Worm (Caenorhabditis elegans) whole organism, early embryonic: ENCODE measurements around the gene sru-25.

Experiments used
- B0310.2 ChIP-seq: sonication (generic microtip); optimal IDR thresholded peaks from 2 replicates; lab custom pipeline; 2016; ENCODE audit warnings: mild to moderate bottlenecking, missing genetic modification characterization, missing compliant biosample characterization
- F13C5.2 ChIP-seq: sonication (generic microtip); optimal IDR thresholded peaks from 2 replicates; lab custom pipeline; 2017; ENCODE audit warnings: mild to moderate bottlenecking, missing genetic modification characterization, inconsistent platforms, missing compliant biosample characterization
- aly-1 ChIP-seq: sonication (generic microtip); optimal IDR thresholded peaks from 2 replicates; lab custom pipeline; 2016; ENCODE audit warnings: missing genetic modification characterization, missing compliant biosample characterization
- ama-1 ChIP-seq: fragments of 150-350 bp; optimal IDR thresholded peaks from 2 replicates; lab custom pipeline; 2014
- ceh-13 ChIP-seq: fragments of 200-800 bp; sonication (Bioruptor generic); optimal IDR thresholded peaks from 2 replicates; lab custom pipeline; 2018; ENCODE audit warnings: mild to moderate bottlenecking, missing genetic modification characterization, missing compliant biosample characterization
- ceh-36 ChIP-seq: sonication (generic microtip); optimal IDR thresholded peaks from 2 replicates; lab custom pipeline; 2016; ENCODE audit warnings: missing genetic modification characterization, inconsistent platforms, missing compliant biosample characterization
- ets-7 ChIP-seq: sonication (generic microtip); optimal IDR thresholded peaks from 2 replicates; lab custom pipeline; 2016; ENCODE audit warnings: missing genotype, missing genetic modification characterization, missing compliant biosample characterization
- flt-1 ChIP-seq: fragments of 200-800 bp; sonication (Bioruptor generic); IDR thresholded peaks from 2 replicates; pipeline ENCODE4 v1.3.6; 2022; ENCODE audit warnings: missing genetic modification characterization, missing compliant biosample characterization
- hmbx-1 ChIP-seq: sonication (generic microtip); optimal IDR thresholded peaks from 2 replicates; lab custom pipeline; 2016; ENCODE audit warnings: mild to moderate bottlenecking, missing genetic modification characterization, missing compliant biosample characterization
- hmg-4 ChIP-seq: fragments of 200-800 bp; sonication (Bioruptor generic); optimal IDR thresholded peaks from 2 replicates; lab custom pipeline; 2018; ENCODE audit warnings: mild to moderate bottlenecking, missing genetic modification characterization, missing compliant biosample characterization
- hnd-1 ChIP-seq: sonication (generic microtip); optimal IDR thresholded peaks from 2 replicates; lab custom pipeline; 2016; ENCODE audit warnings: missing genetic modification characterization, missing compliant biosample characterization
- pes-1 ChIP-seq: fragments of 200-800 bp; sonication (Bioruptor generic); IDR thresholded peaks from 2 replicates; pipeline ENCODE4 v1.3.6; 2022; ENCODE audit warnings: missing genetic modification reagents, missing genetic modification characterization, missing compliant biosample characterization
- scrt-1 ChIP-seq: fragments of 200-800 bp; sonication (Bioruptor generic); IDR thresholded peaks from 2 replicates; pipeline ENCODE4 v1.3.6; 2022; ENCODE audit warnings: missing genetic modification characterization, missing compliant biosample characterization
- sea-1 ChIP-seq: fragments of 200-800 bp; sonication (Bioruptor generic); conservative IDR thresholded peaks from 2 replicates; pipeline ENCODE4 v1.3.6; 2022; ENCODE audit warnings: missing genetic modification characterization, missing compliant biosample characterization
- tbx-11 ChIP-seq: fragments of 200-800 bp; sonication (Bioruptor generic); IDR thresholded peaks from 2 replicates; pipeline ENCODE4 v1.3.6; 2022; ENCODE audit warnings: missing genetic modification characterization, missing compliant biosample characterization
- tbx-37 ChIP-seq: fragments of 200-800 bp; sonication (Bioruptor generic); conservative IDR thresholded peaks from 2 replicates; pipeline ENCODE4 v1.3.6; 2022; ENCODE audit warnings: missing genetic modification reagents, missing genetic modification characterization, missing compliant biosample characterization
- tra-4 ChIP-seq: sonication (generic microtip); optimal IDR thresholded peaks from 2 replicates; lab custom pipeline; 2017; ENCODE audit warnings: missing genetic modification characterization, missing compliant biosample characterization

sru-25 gene

ce11 chrV:667459-667858, 6.7 kb downstream of the sru-25 start, which contains the start of gene nhr-180:
nhr-180 (minus strand) TSS chrV:667510.
- TF ChIP-seq F13C5.2 (tag; lab: Kevin White, UChicago): no peak
- no peak for TF ChIP-seq tbx-11
- no peak for TF ChIP-seq hmbx-1 (tag; lab: Kevin White, UChicago)
- TF ChIP-seq B0310.2 (tag; lab: Kevin White, UChicago): no peak
- TF ChIP-seq ama-1 (lab: Kevin White, UChicago): no peak
- TF ChIP-seq ceh-13 (GFP tag; lab: Kevin White, UChicago): no peak
- TF ChIP-seq aly-1: no peak
- TF ChIP-seq hmg-4 (GFP tag; lab: Kevin White, UChicago): no peak
- no peak for TF ChIP-seq ceh-36 (tag; lab: Kevin White, UChicago)

- TF ChIP-seq ets-7 (tag; lab: Kevin White, UChicago): no peak
- TF ChIP-seq hmbx-1 (tag; lab: Kevin White, UChicago): no peak
- TF ChIP-seq flt-1 (GFP tag; lab: Robert Waterston, UW): no peak
- TF ChIP-seq B0310.2 (tag; lab: Kevin White, UChicago): no peak
- TF ChIP-seq aly-1: no peak
- no peak for TF ChIP-seq sea-1
- TF ChIP-seq tra-4: no peak
- TF ChIP-seq F13C5.2 (tag; lab: Kevin White, UChicago): no peak
- no peak for TF ChIP-seq ama-1 (lab: Kevin White, UChicago)
- TF ChIP-seq ceh-13 (GFP tag; lab: Kevin White, UChicago): no peak
Measured at ce11 chrV:664337-664847, 9.7 kb downstream of the sru-25 start, which contains the start of the genes F31F4.11 and srh-266. F31F4.11 (minus strand) TSS chrV:664437. srh-266 (plus strand) TSS chrV:664797.

DNA sequence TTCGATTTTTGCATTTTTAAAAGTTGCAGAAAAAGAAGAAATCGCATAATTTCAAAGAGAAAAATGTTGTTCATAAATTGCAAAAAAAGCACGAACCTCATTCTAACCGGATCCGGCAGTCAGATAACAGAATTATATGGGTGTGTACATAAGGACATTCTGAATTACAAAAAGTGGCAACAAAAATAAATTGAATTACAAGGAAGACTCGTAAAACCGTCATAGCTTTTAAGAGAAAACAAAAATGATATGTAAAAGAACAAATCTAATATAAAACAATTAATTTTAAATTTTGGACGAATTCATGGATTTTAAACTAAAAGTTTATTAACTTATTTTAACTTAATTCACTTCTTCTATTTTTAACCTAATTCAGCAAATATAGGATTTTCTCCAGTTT, 13.9 kb downstream of the sru-25 start, which contains the start of gene F31F4.17:
TSS of gene F31F4.17 (minus strand) at position 101 of the 400 bp plus-strand sequence.
- TF ChIP-seq tra-4: no peak
- TF ChIP-seq hmg-4 (GFP tag; lab: Kevin White, UChicago): no peak
- TF ChIP-seq B0310.2 (tag; lab: Kevin White, UChicago): no peak
- no peak for TF ChIP-seq F13C5.2 (tag; lab: Kevin White, UChicago)
- no peak for TF ChIP-seq tbx-11
- TF ChIP-seq ceh-13 (GFP tag; lab: Kevin White, UChicago): no peak
- no peak for TF ChIP-seq flt-1 (GFP tag; lab: Robert Waterston, UW)
- no peak for TF ChIP-seq ceh-36 (tag; lab: Kevin White, UChicago)
- no peak for TF ChIP-seq scrt-1 (GFP tag; lab: Robert Waterston, UW)
- no peak for TF ChIP-seq tbx-37 (GFP tag; lab: Robert Waterston, UW)

DNA sequence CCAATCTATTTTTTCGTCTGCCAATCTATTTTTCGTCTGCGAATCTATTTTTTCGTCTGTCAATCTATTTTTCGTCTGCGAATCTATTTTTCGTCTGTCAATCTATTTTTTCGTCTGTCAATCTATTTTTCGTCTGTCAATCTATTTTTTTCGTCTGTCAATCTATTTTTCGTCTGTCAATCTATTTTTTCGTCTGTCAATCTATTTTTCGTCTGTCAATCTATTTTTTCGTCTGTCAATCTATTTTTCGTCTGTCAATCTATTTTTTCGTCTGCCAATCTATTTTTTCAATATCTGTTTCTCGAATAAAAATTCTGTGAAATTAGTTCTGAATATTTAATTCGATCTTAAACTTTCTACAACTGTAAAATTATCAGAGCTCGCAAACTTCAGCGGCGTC, 16.0 kb downstream of the sru-25 start:
- TF ChIP-seq tbx-11: peak; percentile 45; the same call in 1 of the 2 replicates
- peak; percentile 75 for TF ChIP-seq tbx-37 (GFP tag; lab: Robert Waterston, UW)

DNA sequence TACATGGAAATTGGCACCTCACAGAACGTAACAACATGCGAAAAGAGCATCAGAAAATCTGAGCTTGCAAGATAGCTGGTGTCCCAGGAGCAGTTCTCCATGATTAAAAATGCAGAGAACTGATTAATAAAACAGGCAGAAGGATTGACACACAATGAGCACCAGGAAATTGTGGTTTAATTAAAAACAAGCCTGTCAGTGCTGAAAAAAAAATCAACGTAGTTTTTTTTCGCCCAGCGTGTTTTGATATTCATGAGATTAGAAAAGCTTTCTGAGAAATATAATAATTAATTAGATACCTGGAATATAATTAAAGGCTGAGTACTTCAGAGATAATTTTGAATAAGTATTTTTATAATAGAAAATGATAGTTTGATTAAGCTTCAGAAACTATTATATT, 16.4 kb downstream of the sru-25 start, which contains the start of gene srh-246:
TSS of gene srh-246 (minus strand) at position 101 of the 400 bp plus-strand sequence.
- TF ChIP-seq B0310.2 (tag; lab: Kevin White, UChicago) (no peak), hnd-1 (tag; lab: Kevin White, UChicago) (no peak), flt-1 (GFP tag; lab: Robert Waterston, UW) (no peak), hmbx-1 (tag; lab: Kevin White, UChicago) (no peak)

DNA sequence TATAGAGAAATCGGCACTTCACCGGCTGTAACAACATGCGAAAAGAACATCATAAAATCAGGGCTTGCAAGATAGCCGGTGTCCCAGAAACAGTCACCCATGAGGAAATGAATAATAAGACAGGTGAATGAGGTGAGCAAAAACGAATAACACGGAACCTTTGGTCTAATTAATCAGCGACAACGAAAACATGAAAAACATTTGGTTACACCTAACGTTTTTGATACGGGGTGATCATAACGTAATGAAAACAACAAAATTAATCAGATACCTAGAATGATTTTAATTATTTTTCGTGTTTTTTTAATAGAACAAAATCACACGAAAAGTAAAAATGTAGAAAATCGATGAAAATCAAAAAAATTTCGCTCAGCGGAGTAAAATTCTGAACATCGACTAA, 18.3 kb downstream of the sru-25 start, which contains the start of gene srh-245:
TSS of gene srh-245 (minus strand) at position 101 of the 400 bp plus-strand sequence.
- TF ChIP-seq sea-1: no peak
- no peak for TF ChIP-seq scrt-1 (GFP tag; lab: Robert Waterston, UW)
- no peak for TF ChIP-seq ama-1 (lab: Kevin White, UChicago)
- no peak for TF ChIP-seq ceh-13 (GFP tag; lab: Kevin White, UChicago)
- no peak for TF ChIP-seq F13C5.2 (tag; lab: Kevin White, UChicago)
- TF ChIP-seq hnd-1 (tag; lab: Kevin White, UChicago): no peak
- TF ChIP-seq ceh-36 (tag; lab: Kevin White, UChicago): no peak
- TF ChIP-seq pes-1 (GFP tag; lab: Robert Waterston, UW): no peak
- no peak for TF ChIP-seq ets-7 (tag; lab: Kevin White, UChicago)
- TF ChIP-seq aly-1: no peak
- no peak for TF ChIP-seq B0310.2 (tag; lab: Kevin White, UChicago)
- TF ChIP-seq tra-4: no peak
- no peak for TF ChIP-seq hmg-4 (GFP tag; lab: Kevin White, UChicago)

DNA sequence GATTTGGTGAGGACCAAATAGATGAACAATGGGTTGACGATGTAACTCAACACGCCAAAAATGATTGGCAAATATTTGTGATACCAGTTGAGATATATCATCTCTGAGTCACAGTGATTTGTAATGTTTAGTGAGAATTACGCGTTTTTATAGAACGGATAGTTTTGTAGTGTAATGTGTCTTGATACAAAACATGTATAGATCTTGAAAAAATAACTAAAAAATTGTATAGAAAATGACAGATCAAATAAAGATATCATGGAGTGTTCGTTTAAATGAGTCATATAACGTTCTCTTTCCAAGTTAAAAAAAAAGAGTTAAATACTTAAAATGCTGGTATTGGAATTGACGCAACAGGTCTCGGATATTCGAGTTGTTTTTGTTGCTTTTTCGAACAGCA, 19.7 kb downstream of the sru-25 start, which contains the start of gene srj-6:
TSS of gene srj-6 (minus strand) at position 101 of the 400 bp plus-strand sequence.
- no peak for TF ChIP-seq tbx-37 (GFP tag; lab: Robert Waterston, UW)
- no peak for TF ChIP-seq ets-7 (tag; lab: Kevin White, UChicago)
- TF ChIP-seq F13C5.2 (tag; lab: Kevin White, UChicago): no peak
- TF ChIP-seq hmbx-1 (tag; lab: Kevin White, UChicago): no peak
- TF ChIP-seq flt-1 (GFP tag; lab: Robert Waterston, UW): no peak
- TF ChIP-seq tbx-11: no peak
- TF ChIP-seq aly-1: no peak
- no peak for TF ChIP-seq sea-1
- TF ChIP-seq scrt-1 (GFP tag; lab: Robert Waterston, UW): no peak
- TF ChIP-seq ama-1 (lab: Kevin White, UChicago): no peak
- no peak for TF ChIP-seq pes-1 (GFP tag; lab: Robert Waterston, UW)
- no peak for TF ChIP-seq hnd-1 (tag; lab: Kevin White, UChicago)
- no peak for TF ChIP-seq tra-4

ce11 chrV:652940-653339, 21.2 kb downstream of the sru-25 start, which contains the start of gene srj-5:
srj-5 (minus strand) TSS chrV:653040.
- TF ChIP-seq ets-7 (tag; lab: Kevin White, UChicago): no peak
- no peak for TF ChIP-seq pes-1 (GFP tag; lab: Robert Waterston, UW)
- TF ChIP-seq hmbx-1 (tag; lab: Kevin White, UChicago): no peak
- no peak for TF ChIP-seq aly-1
- no peak for TF ChIP-seq sea-1
- no peak for TF ChIP-seq tbx-37 (GFP tag; lab: Robert Waterston, UW)
- no peak for TF ChIP-seq F13C5.2 (tag; lab: Kevin White, UChicago)
- no peak for TF ChIP-seq hmg-4 (GFP tag; lab: Kevin White, UChicago)
- TF ChIP-seq tbx-11: no peak
- no peak for TF ChIP-seq hnd-1 (tag; lab: Kevin White, UChicago)
- no peak for TF ChIP-seq scrt-1 (GFP tag; lab: Robert Waterston, UW)
- no peak for TF ChIP-seq ama-1 (lab: Kevin White, UChicago)
- TF ChIP-seq flt-1 (GFP tag; lab: Robert Waterston, UW): no peak
- no peak for TF ChIP-seq ceh-36 (tag; lab: Kevin White, UChicago)
- no peak for TF ChIP-seq ceh-13 (GFP tag; lab: Kevin White, UChicago)
